Worm (Caenorhabditis elegans): ENCODE results near the gene Y41E3.7.

- TF ChIP-seq dao-5 (tag; optimal IDR thresholded peaks at IDR 0.05) (no peak), W03F9.2 (tag; optimal IDR thresholded peaks at IDR 0.05) (no peak), him-1 (tag; optimal IDR thresholded peaks at IDR 0.05) (no peak)
These were observed 44.2 kb downstream of the Y41E3.7 start, which contains the start of gene Y41E3.13 for ce11 chrIV:15057994-15058393.

Measured in whole organism, L4/young adult.